Fruit fly (Drosophila melanogaster): ENCODE data around the gene CG5274.

The CG5274 gene

dm6 chr3L:20404515-20404914, 23.0 kb downstream of the CG5274 start:
- TF ChIP-seq psq (optimal IDR thresholded peaks at IDR 0.05) (no peak), usp (GFP tag; optimal IDR thresholded peaks at IDR 0.05) (no peak), Dll (optimal IDR thresholded peaks at IDR 0.05) (no peak), CG8478 (optimal IDR thresholded peaks at IDR 0.05) (no peak), pan (optimal IDR thresholded peaks at IDR 0.05) (no peak), EcR (GFP tag; optimal IDR thresholded peaks at IDR 0.05) (peak in 1 of 2 experiments; percentile 35)

dm6 chr3L:20403493-20404379, 23.7 kb downstream of the CG5274 start:
- no peak for TF ChIP-seq Dll (optimal IDR thresholded peaks at IDR 0.05)
- no peak for TF ChIP-seq pan (optimal IDR thresholded peaks at IDR 0.05)
- TF ChIP-seq CG8478 (optimal IDR thresholded peaks at IDR 0.05), result no peak
- TF ChIP-seq EcR (GFP tag; optimal IDR thresholded peaks at IDR 0.05), result no peak
- TF ChIP-seq usp (GFP tag; optimal IDR thresholded peaks at IDR 0.05), result no peak
- no peak for TF ChIP-seq psq (optimal IDR thresholded peaks at IDR 0.05)

- TF ChIP-seq CG8478 (optimal IDR thresholded peaks at IDR 0.05) (no peak), psq (optimal IDR thresholded peaks at IDR 0.05) (no peak), Dll (optimal IDR thresholded peaks at IDR 0.05) (no peak), pan (optimal IDR thresholded peaks at IDR 0.05) (no peak), usp (GFP tag; optimal IDR thresholded peaks at IDR 0.05) (no peak), EcR (GFP tag; optimal IDR thresholded peaks at IDR 0.05) (no peak)
These were observed 24.6 kb downstream of the CG5274 start for dm6 chr3L:20402665-20403492.

dm6 chr3L:20401026-20401912, 26.2 kb downstream of the CG5274 start, which contains the start of gene trbl:
Gene trbl (minus strand): TSS chr3L:20401609.
- TF ChIP-seq EcR (GFP tag; optimal IDR thresholded peaks at IDR 0.05), result no peak
- peak; percentile 27 for TF ChIP-seq CG8478 (optimal IDR thresholded peaks at IDR 0.05)
- no peak for TF ChIP-seq pan (optimal IDR thresholded peaks at IDR 0.05)
- no peak for TF ChIP-seq usp (GFP tag; optimal IDR thresholded peaks at IDR 0.05)
- TF ChIP-seq psq (optimal IDR thresholded peaks at IDR 0.05), result peak; percentile 5
- TF ChIP-seq Dll (optimal IDR thresholded peaks at IDR 0.05), result no peak

dm6 chr3L:20400515-20400914, 27.0 kb downstream of the CG5274 start:
- no peak for TF ChIP-seq CG8478 (optimal IDR thresholded peaks at IDR 0.05)
- TF ChIP-seq EcR (GFP tag; optimal IDR thresholded peaks at IDR 0.05), result no peak

- TF ChIP-seq psq (optimal IDR thresholded peaks at IDR 0.05) (no peak), usp (GFP tag; optimal IDR thresholded peaks at IDR 0.05) (no peak), CG8478 (optimal IDR thresholded peaks at IDR 0.05) (no peak), Dll (optimal IDR thresholded peaks at IDR 0.05) (no peak), EcR (GFP tag; optimal IDR thresholded peaks at IDR 0.05) (no peak), pan (optimal IDR thresholded peaks at IDR 0.05) (no peak)
These were observed 27.8 kb downstream of the CG5274 start for dm6 chr3L:20399550-20400109.

- no peak for TF ChIP-seq psq (optimal IDR thresholded peaks at IDR 0.05)
- no peak for TF ChIP-seq EcR (GFP tag; optimal IDR thresholded peaks at IDR 0.05)
These were observed 28.9 kb downstream of the CG5274 start for dm6 chr3L:20398243-20399222.

dm6 chr3L:20397770-20398169, 29.7 kb downstream of the CG5274 start:
- TF ChIP-seq psq (optimal IDR thresholded peaks at IDR 0.05) (no peak), Dll (optimal IDR thresholded peaks at IDR 0.05) (no peak), EcR (GFP tag; optimal IDR thresholded peaks at IDR 0.05) (no peak), CG8478 (optimal IDR thresholded peaks at IDR 0.05) (no peak), pan (optimal IDR thresholded peaks at IDR 0.05) (no peak), usp (GFP tag; optimal IDR thresholded peaks at IDR 0.05) (no peak)

- TF ChIP-seq EcR (GFP tag; optimal IDR thresholded peaks at IDR 0.05) (no peak), pan (optimal IDR thresholded peaks at IDR 0.05) (no peak), Dll (optimal IDR thresholded peaks at IDR 0.05) (no peak), psq (optimal IDR thresholded peaks at IDR 0.05) (no peak), CG8478 (optimal IDR thresholded peaks at IDR 0.05) (no peak), usp (GFP tag; optimal IDR thresholded peaks at IDR 0.05) (no peak)
These were observed 31.4 kb downstream of the CG5274 start for dm6 chr3L:20396047-20396446.

dm6 chr3L:20395257-20395909, 32.1 kb downstream of the CG5274 start:
- TF ChIP-seq pan (optimal IDR thresholded peaks at IDR 0.05) (peak; percentile 67), CG8478 (optimal IDR thresholded peaks at IDR 0.05) (no peak)
